Fruit fly (Drosophila melanogaster) whole organism, embryonic: ENCODE results near the gene CSN6.
A peak's percentile ranks its signal among the peaks of the same experiment; 100 is the strongest.

ENCODE experiments used
- Ada2b ChIP-seq: fragments of 200-800 bp; sonication (Bioruptor generic); IDR thresholded peaks from 2 replicates; pipeline ENCODE4 v1.3.6; 2022; ENCODE audit warnings: missing biosample characterization, missing genetic modification characterization
- Atf3 ChIP-seq: fragments of 200-800 bp; sonication (Bioruptor generic); optimal IDR thresholded peaks from 3 replicates; lab custom pipeline; 2016; ENCODE audit warnings: missing biosample characterization, missing genetic modification characterization
- Bgb ChIP-seq: fragments of 200-800 bp; sonication (Bioruptor generic); IDR thresholded peaks from 2 replicates; pipeline ENCODE4 v1.3.6; 2022; ENCODE audit warnings: missing biosample characterization, missing genetic modification characterization; ENCODE audit not compliant: partially characterized antibody
- CG10979 ChIP-seq: fragments of 200-800 bp; sonication (Bioruptor generic); optimal IDR thresholded peaks from 2 replicates; lab custom pipeline; 2018; ENCODE audit warnings: missing biosample characterization, mild to moderate bottlenecking, missing genetic modification characterization, moderate library complexity
- CG11398 ChIP-seq: fragments of 200-800 bp; sonication (Bioruptor generic); optimal IDR thresholded peaks from 2 replicates; lab custom pipeline; 2016; ENCODE audit warnings: missing biosample characterization, missing genetic modification characterization
- CG12219 ChIP-seq: fragments of 200-800 bp; sonication (Bioruptor generic); optimal IDR thresholded peaks from 3 replicates; lab custom pipeline; 2018; ENCODE audit warnings: missing biosample characterization, mild to moderate bottlenecking, missing genetic modification characterization
- CG1233 ChIP-seq: fragments of 200-800 bp; sonication (Bioruptor generic); optimal IDR thresholded peaks from 4 replicates; lab custom pipeline; 2018; ENCODE audit warnings: missing biosample characterization, mild to moderate bottlenecking, missing genetic modification characterization
- CG13287 ChIP-seq: fragments of 200-800 bp; sonication (Bioruptor generic); IDR thresholded peaks from 2 replicates; pipeline ENCODE4 v1.3.6; 2022; ENCODE audit warnings: missing biosample characterization, missing genetic modification characterization; ENCODE audit not compliant: partially characterized antibody
- CG15514 ChIP-seq: fragments of 200-800 bp; sonication (Bioruptor generic); optimal IDR thresholded peaks from 3 replicates; lab custom pipeline; 2017; ENCODE audit warnings: missing biosample characterization, missing genetic modification characterization, mild to moderate bottlenecking, moderate library complexity, missing genetic modification reagents
- CG1602 ChIP-seq: fragments of 200-800 bp; sonication (Bioruptor generic); optimal IDR thresholded peaks from 3 replicates; lab custom pipeline; 2016; ENCODE audit warnings: missing biosample characterization, missing genetic modification characterization
- CG18599 ChIP-seq: fragments of 200-800 bp; sonication (Bioruptor generic); optimal IDR thresholded peaks from 3 replicates; lab custom pipeline; 2017; ENCODE audit warnings: missing biosample characterization, missing genetic modification characterization, mild to moderate bottlenecking, moderate library complexity, missing genetic modification reagents
- CG2129 ChIP-seq: fragments of 200-800 bp; sonication (Bioruptor generic); IDR thresholded peaks from 2 replicates; pipeline ENCODE4 v1.3.6; 2022; ENCODE audit warnings: missing biosample characterization, missing genetic modification characterization; ENCODE audit not compliant: partially characterized antibody
- CG34224 ChIP-seq: fragments of 200-800 bp; sonication (Bioruptor generic); IDR thresholded peaks from 3 replicates; pipeline ENCODE4 v1.3.6; 2022; ENCODE audit warnings: missing biosample characterization, missing genetic modification characterization; ENCODE audit not compliant: partially characterized antibody
- CG3847 ChIP-seq: fragments of 200-800 bp; sonication (Bioruptor generic); IDR thresholded peaks from 2 replicates; pipeline ENCODE4 v1.3.6; 2022; ENCODE audit warnings: missing biosample characterization, missing genetic modification characterization
- CG4617 ChIP-seq: fragments of 200-800 bp; sonication (Bioruptor generic); optimal IDR thresholded peaks from 3 replicates; lab custom pipeline; 2016; ENCODE audit warnings: missing biosample characterization, missing genetic modification characterization, borderline replicate concordance
- CG6175 ChIP-seq: fragments of 200-800 bp; sonication (Bioruptor generic); IDR thresholded peaks from 3 replicates; pipeline ENCODE4 v1.3.6; 2022; ENCODE audit warnings: missing biosample characterization, missing genetic modification characterization
- CG6791 ChIP-seq: fragments of 200-800 bp; sonication (Bioruptor generic); IDR thresholded peaks from 3 replicates; pipeline ENCODE4 v1.3.6; 2022; ENCODE audit warnings: missing biosample characterization, missing genetic modification characterization; ENCODE audit not compliant: partially characterized antibody
- CG7928 ChIP-seq: fragments of 200-800 bp; sonication (Bioruptor generic); optimal IDR thresholded peaks from 2 replicates; lab custom pipeline; 2017; ENCODE audit warnings: missing biosample characterization, mild to moderate bottlenecking, missing genetic modification characterization
- CG9876 ChIP-seq: fragments of 200-800 bp; sonication (Bioruptor generic); optimal IDR thresholded peaks from 2 replicates; lab custom pipeline; 2016; ENCODE audit warnings: missing biosample characterization, missing genetic modification characterization
- Dbx ChIP-seq: fragments of 200-800 bp; sonication (Bioruptor generic); IDR thresholded peaks from 3 replicates; pipeline ENCODE4 v1.3.6; 2022; ENCODE audit warnings: missing biosample characterization, missing genetic modification characterization
- Dref ChIP-seq: fragments of 200-800 bp; sonication (Bioruptor generic); IDR thresholded peaks from 2 replicates; pipeline ENCODE4 v1.3.6; 2022; ENCODE audit warnings: missing biosample characterization, missing genetic modification characterization
- Ets97D ChIP-seq: fragments of 200-800 bp; sonication (Bioruptor generic); optimal IDR thresholded peaks from 3 replicates; lab custom pipeline; 2016; ENCODE audit warnings: missing biosample characterization, missing genetic modification characterization
- Lhr ChIP-seq: fragments of 200-800 bp; sonication (Bioruptor generic); optimal IDR thresholded peaks from 3 replicates; lab custom pipeline; 2017; ENCODE audit warnings: mild to moderate bottlenecking, missing biosample characterization, missing genetic modification reagents, missing genetic modification characterization
- MBD-R2 ChIP-seq: fragments of 200-800 bp; sonication (Bioruptor generic); IDR thresholded peaks from 2 replicates; pipeline ENCODE4 v1.3.6; 2022; ENCODE audit warnings: missing biosample characterization, missing genetic modification characterization
- Stat92E ChIP-seq, 3 experiments: fragments of >200 bp in 2 of 3; fragments of 200-800 bp in 1 of 3; sonication (Bioruptor generic) in 1 of 3; optimal IDR thresholded peaks; 2 replicates each; lab custom pipeline; 2017 to 2019; ENCODE audit warnings: missing biosample characterization in 3 of 3, missing genetic modification characterization in 3 of 3, mild to moderate bottlenecking in 1 of 3, moderate library complexity in 1 of 3
- bab2 ChIP-seq: fragments of 200-800 bp; sonication (Bioruptor generic); optimal IDR thresholded peaks from 2 replicates; lab custom pipeline; 2016; ENCODE audit warnings: missing biosample characterization, missing genetic modification characterization
- bcd ChIP-seq: fragments of 200-800 bp; sonication (Bioruptor generic); optimal IDR thresholded peaks from 2 replicates; lab custom pipeline; 2017; ENCODE audit warnings: missing biosample characterization, mild to moderate bottlenecking, missing genetic modification characterization
- btn ChIP-seq: fragments of 200-800 bp; sonication (Bioruptor generic); optimal IDR thresholded peaks from 2 replicates; lab custom pipeline; 2016; ENCODE audit warnings: missing biosample characterization, missing genetic modification characterization
- crol ChIP-seq: fragments of 200-800 bp; sonication (Bioruptor generic); IDR thresholded peaks from 2 replicates; pipeline ENCODE4 v1.3.6; 2022; ENCODE audit warnings: missing biosample characterization, missing genetic modification characterization
- dati ChIP-seq: fragments of 200-800 bp; sonication (Bioruptor generic); IDR thresholded peaks from 2 replicates; pipeline ENCODE4 v1.3.6; 2022; ENCODE audit warnings: missing biosample characterization, missing genetic modification characterization
- gce ChIP-seq: fragments of 200-800 bp; sonication (Bioruptor generic); IDR thresholded peaks from 3 replicates; pipeline ENCODE4 v1.3.6; 2022; ENCODE audit warnings: missing biosample characterization, missing genetic modification characterization
- gfzf ChIP-seq: fragments of 200-800 bp; sonication (Bioruptor generic); optimal IDR thresholded peaks from 2 replicates; lab custom pipeline; 2016; ENCODE audit warnings: missing biosample characterization, mild to moderate bottlenecking, missing genetic modification characterization, moderate library complexity
- gro ChIP-seq: fragments of 200-800 bp; sonication (Bioruptor generic); optimal IDR thresholded peaks from 2 replicates; lab custom pipeline; 2016; ENCODE audit warnings: missing biosample characterization, missing genetic modification characterization
- hbn ChIP-seq: fragments of 200-800 bp; sonication (Bioruptor generic); IDR thresholded peaks from 2 replicates; pipeline ENCODE4 v1.3.6; 2022; ENCODE audit warnings: missing biosample characterization, missing genetic modification characterization; ENCODE audit not compliant: partially characterized antibody
- jing ChIP-seq: fragments of 200-800 bp; sonication (Bioruptor generic); optimal IDR thresholded peaks from 2 replicates; lab custom pipeline; 2018; ENCODE audit warnings: missing biosample characterization, mild to moderate bottlenecking, missing genetic modification characterization
- knrl ChIP-seq: fragments of 200-800 bp; sonication (Bioruptor generic); IDR thresholded peaks from 3 replicates; pipeline ENCODE4 v1.3.6; 2022; ENCODE audit warnings: missing biosample characterization, missing genetic modification characterization; ENCODE audit not compliant: partially characterized antibody
- lov ChIP-seq, 2 experiments: fragments of 200-800 bp in 1 of 2; fragments of >200 bp in 1 of 2; sonication (Bioruptor generic) in 1 of 2; IDR thresholded peaks in 1 of 2; optimal IDR thresholded peaks in 1 of 2; 2 replicates in 1 of 2; 3 replicates in 1 of 2; pipeline versions ENCODE4 v1.3.6 to Lab custom; 2017 to 2022; ENCODE audit warnings: missing biosample characterization in 1 of 2, missing genetic modification characterization in 1 of 2
- mirr ChIP-seq: fragments of 200-800 bp; sonication (Bioruptor generic); optimal IDR thresholded peaks from 3 replicates; lab custom pipeline; 2018; ENCODE audit warnings: missing biosample characterization, mild to moderate bottlenecking, missing genetic modification characterization
- nmo ChIP-seq: fragments of 200-800 bp; sonication (Bioruptor generic); optimal IDR thresholded peaks from 2 replicates; lab custom pipeline; 2018; ENCODE audit warnings: missing biosample characterization, mild to moderate bottlenecking, missing genetic modification characterization, moderate library complexity
- pho ChIP-seq: fragments of 200-800 bp; sonication (Bioruptor generic); optimal IDR thresholded peaks from 2 replicates; lab custom pipeline; 2016; ENCODE audit warnings: missing biosample characterization, missing genetic modification characterization
- phol ChIP-seq: fragments of 200-800 bp; sonication (Bioruptor generic); optimal IDR thresholded peaks from 3 replicates; lab custom pipeline; 2018; ENCODE audit warnings: missing biosample characterization, mild to moderate bottlenecking, missing genetic modification characterization, moderate library complexity
- rib ChIP-seq: fragments of 200-800 bp; sonication (Bioruptor generic); IDR thresholded peaks from 2 replicates; pipeline ENCODE4 v1.3.6; 2022; ENCODE audit warnings: missing biosample characterization, missing genetic modification characterization
- row ChIP-seq: fragments of 200-800 bp; sonication (Bioruptor generic); IDR thresholded peaks from 3 replicates; pipeline ENCODE4 v1.3.6; 2022; ENCODE audit warnings: missing biosample characterization, missing genetic modification characterization
- slou ChIP-seq: fragments of 200-800 bp; sonication (Bioruptor generic); optimal IDR thresholded peaks from 3 replicates; lab custom pipeline; 2016; ENCODE audit warnings: missing biosample characterization, missing genetic modification characterization
- sna ChIP-seq: fragments of 200-800 bp; sonication (Bioruptor generic); IDR thresholded peaks from 2 replicates; pipeline ENCODE4 v1.3.6; 2022; ENCODE audit warnings: missing biosample characterization, missing genetic modification characterization; ENCODE audit not compliant: partially characterized antibody
- sob ChIP-seq: fragments of 200-800 bp; sonication (Bioruptor generic); IDR thresholded peaks from 2 replicates; pipeline ENCODE4 v1.3.6; 2022; ENCODE audit warnings: missing biosample characterization, missing genetic modification characterization
- stwl ChIP-seq: fragments of 200-800 bp; sonication (Bioruptor generic); optimal IDR thresholded peaks from 3 replicates; lab custom pipeline; 2018; ENCODE audit warnings: missing biosample characterization, mild to moderate bottlenecking, missing genetic modification characterization, moderate library complexity
- unc-4 ChIP-seq: fragments of 200-800 bp; sonication (Bioruptor generic); IDR thresholded peaks from 2 replicates; pipeline ENCODE4 v1.3.6; 2022; ENCODE audit warnings: missing biosample characterization, missing genetic modification characterization; ENCODE audit not compliant: partially characterized antibody
- zfh2 ChIP-seq: fragments of 200-800 bp; sonication (Bioruptor generic); optimal IDR thresholded peaks from 2 replicates; lab custom pipeline; 2016; ENCODE audit warnings: missing biosample characterization, missing genetic modification characterization

CSN6 gene

dm6 chr3R:22580546-22580945 lies at the start of gene CSN6 (continued):
- TF ChIP-seq CG34224 (GFP tag; lab: Robert Waterston, UW) (peak; percentile 85), Bgb (GFP tag; lab: Robert Waterston, UW) (peak; percentile 92), row (GFP tag; lab: Robert Waterston, UW) (peak; percentile 18; the same call in 1 of the 3 replicates), CG18599 (no peak), btn (GFP tag; lab: Kevin White, UChicago) (no peak), CG13287 (peak; percentile 96), CG9876 (GFP tag; lab: Kevin White, UChicago) (no peak), sna (GFP tag; lab: Robert Waterston, UW) (peak; percentile 79), Ada2b (GFP tag; lab: Robert Waterston, UW) (no peak), phol (tag; lab: Kevin White, UChicago) (peak; percentile 56), CG4617 (GFP tag; lab: Kevin White, UChicago) (peak; percentile 37), sob (GFP tag; lab: Robert Waterston, UW) (0 out of 2 replicates have a peak, but pooled peaks have one; percentile 24), gce (GFP tag; lab: Robert Waterston, UW) (no peak), CG10979 (tag; lab: Kevin White, UChicago) (peak; percentile 13), CG12219 (GFP tag; lab: Kevin White, UChicago) (no peak), CG2129 (GFP tag; lab: Robert Waterston, UW) (peak; percentile 58), Atf3 (GFP tag; lab: Kevin White, UChicago) (no peak), mirr (no peak), CG6175 (GFP tag; lab: Robert Waterston, UW) (no peak), Ets97D (GFP tag; lab: Kevin White, UChicago) (peak; percentile 60), knrl (GFP tag; lab: Robert Waterston, UW) (peak; percentile 85), crol (GFP tag; lab: Robert Waterston, UW) (no peak), unc-4 (GFP tag; lab: Robert Waterston, UW) (peak; percentile 92), lov (optimal IDR thresholded peaks at IDR 0.05; lab: Kevin White, UChicago) (no peak), lov (GFP tag; IDR thresholded peaks at IDR 0.05; lab: Robert Waterston, UW) (no peak), Lhr (GFP tag; lab: Kevin White, UChicago) (peak; percentile 2), stwl (tag; lab: Kevin White, UChicago) (peak; percentile 89), dati (GFP tag; lab: Robert Waterston, UW) (no peak), CG15514 (peak; percentile 74), CG3847 (GFP tag; lab: Robert Waterston, UW) (peak; percentile 49), jing (no peak), Dbx (GFP tag; lab: Robert Waterston, UW) (peak; percentile 57; the same call in 2 of the 3 replicates), CG6791 (GFP tag; lab: Robert Waterston, UW) (peak; percentile 90), nmo (GFP tag; lab: Kevin White, UChicago) (peak; percentile 27), CG1233 (GFP tag; lab: Kevin White, UChicago) (no peak), bab2 (GFP tag; lab: Kevin White, UChicago) (no peak), MBD-R2 (peak; percentile 93), gro (peak; percentile 63), CG1602 (no peak), zfh2 (GFP tag; lab: Kevin White, UChicago) (peak; percentile 4), hbn (GFP tag; lab: Robert Waterston, UW) (peak; percentile 69), Stat92E (GFP tag; optimal IDR thresholded peaks at IDR 0.05; lab: Kevin White, UChicago) (no peak), Dref (GFP tag; lab: Robert Waterston, UW) (peak; percentile 93), CG11398 (GFP tag; lab: Kevin White, UChicago) (no peak), CG7928 (GFP tag; lab: Kevin White, UChicago) (peak; percentile 4), slou (GFP tag; lab: Kevin White, UChicago) (no peak), pho (GFP tag; lab: Kevin White, UChicago) (no peak), bcd (GFP tag; lab: Kevin White, UChicago) (peak; percentile 35), rib (GFP tag; lab: Robert Waterston, UW) (no peak; the same call in 1 of the 2 replicates), gfzf (peak; percentile 72)
